Worm (Caenorhabditis elegans) whole organism, young adult: ENCODE measurements around the gene fbxa-179.
A peak's percentile ranks its signal among the peaks of the same experiment; 100 is the strongest.
"Not testable (repeated sequence)": the region's sequence is repeated elsewhere in the genome, so short reads cannot be mapped to it uniquely, and the experiment has no call there.

Experiments
- B0261.1 ChIP-seq: sonication (generic microtip); optimal IDR thresholded peaks from 2 replicates; lab custom pipeline; 2016; ENCODE audit warnings: mild to moderate bottlenecking, missing genetic modification characterization, moderate library complexity, missing compliant biosample characterization
- F52B5.7 ChIP-seq: sonication (generic microtip); optimal IDR thresholded peaks from 2 replicates; lab custom pipeline; 2016; ENCODE audit warnings: mild to moderate bottlenecking, missing genetic modification characterization, missing compliant biosample characterization
- F57A8.1 ChIP-seq: fragments of 200-800 bp; sonication (Bioruptor generic); optimal IDR thresholded peaks from 2 replicates; lab custom pipeline; 2018; ENCODE audit warnings: mild to moderate bottlenecking, missing genetic modification characterization, moderate library complexity, missing compliant biosample characterization
- Y56A3A.18 ChIP-seq: fragments of 200-800 bp; sonication (Bioruptor generic); IDR thresholded peaks from 2 replicates; pipeline ENCODE4 v1.3.6; 2022; ENCODE audit warnings: missing genetic modification reagents, missing genetic modification characterization, missing compliant biosample characterization
- ZK185.1 ChIP-seq: sonication (generic microtip); optimal IDR thresholded peaks from 2 replicates; lab custom pipeline; 2016; ENCODE audit warnings: mild to moderate bottlenecking, missing genetic modification characterization, missing compliant biosample characterization; ENCODE audit not compliant: poor library complexity, severe bottlenecking
- akir-1 ChIP-seq: fragments of 200-800 bp; sonication (Bioruptor generic); optimal IDR thresholded peaks from 2 replicates; lab custom pipeline; 2018; ENCODE audit warnings: mild to moderate bottlenecking, missing genetic modification characterization, moderate library complexity, missing compliant biosample characterization
- aptf-2 ChIP-seq: fragments of 200-800 bp; sonication (Bioruptor generic); conservative IDR thresholded peaks from 2 replicates; pipeline ENCODE4 v1.3.6; 2022; ENCODE audit warnings: missing genetic modification reagents, missing genetic modification characterization, missing compliant biosample characterization
- atf-7 ChIP-seq: sonication (generic microtip); optimal IDR thresholded peaks from 2 replicates; lab custom pipeline; 2017; ENCODE audit warnings: mild to moderate bottlenecking, missing genetic modification characterization, missing compliant biosample characterization
- athp-1 ChIP-seq: sonication (generic microtip); optimal IDR thresholded peaks from 2 replicates; lab custom pipeline; 2017; ENCODE audit warnings: mild to moderate bottlenecking, missing genetic modification characterization, missing compliant biosample characterization
- bed-2 ChIP-seq: fragments of 200-800 bp; sonication (Bioruptor generic); IDR thresholded peaks from 2 replicates; pipeline ENCODE4 v1.3.6; 2022; ENCODE audit warnings: missing genetic modification reagents, missing genetic modification characterization, missing compliant biosample characterization
- ccch-3 ChIP-seq: fragments of 200-800 bp; sonication (Bioruptor generic); optimal IDR thresholded peaks from 2 replicates; lab custom pipeline; 2018; ENCODE audit warnings: mild to moderate bottlenecking, missing genetic modification characterization, missing compliant biosample characterization
- cebp-1 ChIP-seq, 2 experiments: fragments of 200-800 bp in 1 of 2; sonication (Bioruptor generic) in 1 of 2; sonication (generic microtip) in 1 of 2; IDR thresholded peaks in 1 of 2; optimal IDR thresholded peaks in 1 of 2; 2 replicates each; pipeline versions ENCODE4 v1.3.6 to Lab custom; 2017 to 2022; ENCODE audit warnings: missing compliant biosample characterization in 2 of 2, missing genetic modification characterization in 2 of 2, mild to moderate bottlenecking in 1 of 2, missing genetic modification reagents in 1 of 2, moderate library complexity in 1 of 2
- ceh-100 ChIP-seq: fragments of 200-800 bp; sonication (Bioruptor generic); IDR thresholded peaks from 2 replicates; pipeline ENCODE4 v1.3.6; 2022; ENCODE audit warnings: missing genetic modification reagents, missing genetic modification characterization, missing compliant biosample characterization
- ceh-27 ChIP-seq: fragments of 200-800 bp; sonication (Bioruptor generic); optimal IDR thresholded peaks from 2 replicates; lab custom pipeline; 2018; ENCODE audit warnings: mild to moderate bottlenecking, missing genetic modification characterization, moderate library complexity, missing compliant biosample characterization
- chd-7 ChIP-seq: sonication (generic microtip); optimal IDR thresholded peaks from 2 replicates; lab custom pipeline; 2016; ENCODE audit warnings: mild to moderate bottlenecking, missing genetic modification characterization, moderate library complexity, missing compliant biosample characterization
- die-1 ChIP-seq: sonication (generic microtip); optimal IDR thresholded peaks from 2 replicates; lab custom pipeline; 2016; ENCODE audit warnings: missing genotype, mild to moderate bottlenecking, missing genetic modification characterization, missing compliant biosample characterization
- dpl-1 ChIP-seq: fragments of 150-350 bp; optimal IDR thresholded peaks from 2 replicates; lab custom pipeline; 2014; ENCODE audit warnings: missing biosample characterization, missing genetic modification reagents, missing genetic modification characterization
- efl-1 ChIP-seq: fragments of 150-350 bp; optimal IDR thresholded peaks from 2 replicates; lab custom pipeline; 2014; ENCODE audit warnings: missing biosample characterization, missing genetic modification reagents, missing genetic modification characterization
- egl-18 ChIP-seq: fragments of 200-800 bp; sonication (Bioruptor generic); IDR thresholded peaks from 2 replicates; pipeline ENCODE4 v1.3.6; 2022; ENCODE audit warnings: missing genetic modification reagents, missing genetic modification characterization, missing compliant biosample characterization
- egl-44 ChIP-seq: fragments of 200-800 bp; sonication (Bioruptor generic); IDR thresholded peaks from 2 replicates; pipeline ENCODE4 v1.3.6; 2022; ENCODE audit warnings: missing genetic modification reagents, missing genetic modification characterization, missing compliant biosample characterization
- egrh-3 ChIP-seq: fragments of 200-800 bp; sonication (Bioruptor generic); IDR thresholded peaks from 2 replicates; pipeline ENCODE4 v1.3.6; 2022; ENCODE audit warnings: missing genetic modification reagents, missing genetic modification characterization, missing compliant biosample characterization
- hmg-1.2 ChIP-seq: fragments of 200-800 bp; sonication (Bioruptor generic); IDR thresholded peaks from 2 replicates; pipeline ENCODE4 v1.3.6; 2022; ENCODE audit warnings: missing genetic modification reagents, missing genetic modification characterization, missing compliant biosample characterization
- let-607 ChIP-seq, 2 experiments: fragments of 200-800 bp in 1 of 2; sonication (Bioruptor generic) in 1 of 2; sonication (generic microtip) in 1 of 2; optimal IDR thresholded peaks; 2 replicates each; lab custom pipeline; 2016 to 2018; ENCODE audit warnings: mild to moderate bottlenecking in 2 of 2, missing compliant biosample characterization in 2 of 2, missing genetic modification characterization in 2 of 2, moderate library complexity in 2 of 2, missing genotype in 1 of 2
- lin-26 ChIP-seq: fragments of 200-800 bp; sonication (Bioruptor generic); IDR thresholded peaks from 2 replicates; pipeline ENCODE4 v1.3.6; 2022; ENCODE audit warnings: missing genetic modification reagents, missing genetic modification characterization, missing compliant biosample characterization
- lin-40 ChIP-seq: sonication (generic microtip); optimal IDR thresholded peaks from 2 replicates; lab custom pipeline; 2016; ENCODE audit warnings: missing genetic modification characterization, mild to moderate bottlenecking, missing compliant biosample characterization, missing genotype, missing genetic modification reagents
- lsl-1 ChIP-seq: fragments of 200-800 bp; sonication (Bioruptor generic); optimal IDR thresholded peaks from 2 replicates; lab custom pipeline; 2018; ENCODE audit warnings: mild to moderate bottlenecking, missing genetic modification characterization, moderate library complexity, missing compliant biosample characterization
- madf-10 ChIP-seq: sonication (generic microtip); optimal IDR thresholded peaks from 2 replicates; lab custom pipeline; 2016; ENCODE audit warnings: mild to moderate bottlenecking, missing genetic modification characterization, missing compliant biosample characterization
- madf-6 ChIP-seq: fragments of 200-800 bp; sonication (Bioruptor generic); IDR thresholded peaks from 2 replicates; pipeline ENCODE4 v1.3.6; 2022; ENCODE audit warnings: missing genetic modification reagents, missing genetic modification characterization, missing compliant biosample characterization
- mxl-1 ChIP-seq: sonication (generic microtip); optimal IDR thresholded peaks from 2 replicates; lab custom pipeline; 2016; ENCODE audit warnings: missing genetic modification characterization, missing compliant biosample characterization
- nhr-120 ChIP-seq: fragments of 200-800 bp; sonication (Bioruptor generic); IDR thresholded peaks from 2 replicates; pipeline ENCODE4 v1.3.6; 2022; ENCODE audit warnings: missing genetic modification characterization, missing compliant biosample characterization
- nhr-80 ChIP-seq: sonication (generic microtip); optimal IDR thresholded peaks from 2 replicates; lab custom pipeline; 2016; ENCODE audit warnings: missing genetic modification characterization, missing compliant biosample characterization
- nhr-90 ChIP-seq: sonication (generic microtip); optimal IDR thresholded peaks from 2 replicates; lab custom pipeline; 2016; ENCODE audit warnings: missing genotype, mild to moderate bottlenecking, missing genetic modification characterization, missing compliant biosample characterization
- pbrm-1 ChIP-seq: fragments of 200-800 bp; sonication (Bioruptor generic); IDR thresholded peaks from 2 replicates; pipeline ENCODE4 v1.3.6; 2022; ENCODE audit warnings: missing genetic modification reagents, missing genetic modification characterization, missing compliant biosample characterization
- rcor-1 ChIP-seq: fragments of 200-800 bp; sonication (Bioruptor generic); IDR thresholded peaks from 2 replicates; pipeline ENCODE4 v1.3.6; 2022; ENCODE audit warnings: missing genetic modification reagents, missing genetic modification characterization, missing compliant biosample characterization
- repo-1 ChIP-seq: sonication (generic microtip); optimal IDR thresholded peaks from 2 replicates; lab custom pipeline; 2017; ENCODE audit warnings: mild to moderate bottlenecking, missing genetic modification characterization, missing compliant biosample characterization
- rpc-1 ChIP-seq, 2 experiments: fragments of 150-350 bp in 1 of 2; sonication (generic microtip) in 1 of 2; optimal IDR thresholded peaks; 2 replicates each; lab custom pipeline; 2014 to 2018; ENCODE audit warnings: missing biosample characterization in 1 of 2, missing genetic modification characterization in 1 of 2, missing genetic modification reagents in 1 of 2, missing genotype in 1 of 2
- snpc-1.1 ChIP-seq: sonication (generic microtip); optimal IDR thresholded peaks from 2 replicates; lab custom pipeline; 2017; ENCODE audit warnings: missing genetic modification characterization, mild to moderate bottlenecking, missing compliant biosample characterization, antibody characterized with exemption, moderate library complexity, missing genotype, missing genetic modification reagents; ENCODE audit not compliant: insufficient read depth
- snpc-1.3 ChIP-seq: sonication (generic microtip); optimal IDR thresholded peaks from 2 replicates; lab custom pipeline; 2017; ENCODE audit warnings: missing genetic modification characterization, mild to moderate bottlenecking, missing compliant biosample characterization, antibody characterized with exemption, moderate library complexity, missing genotype, missing genetic modification reagents; ENCODE audit not compliant: insufficient read depth
- snpc-4 ChIP-seq, 5 experiments: fragments of 150-350 bp in 1 of 5; sonication (generic microtip) in 4 of 5; optimal IDR thresholded peaks; 2 replicates each; lab custom pipeline; 2014 to 2018; ENCODE audit warnings: missing genetic modification characterization in 5 of 5, missing biosample characterization in 3 of 5, antibody characterized with exemption in 2 of 5, mild to moderate bottlenecking in 2 of 5, missing compliant biosample characterization in 2 of 5, missing genotype in 2 of 5, moderate library complexity in 2 of 5, missing genetic modification reagents in 1 of 5
- sptf-2 ChIP-seq: fragments of 200-800 bp; sonication (Bioruptor generic); optimal IDR thresholded peaks from 2 replicates; lab custom pipeline; 2018; ENCODE audit warnings: mild to moderate bottlenecking, missing genetic modification characterization, missing compliant biosample characterization
- tbp1 ChIP-seq: fragments of 200-800 bp; sonication (Bioruptor generic); optimal IDR thresholded peaks from 2 replicates; lab custom pipeline; 2018; ENCODE audit warnings: mild to moderate bottlenecking, missing genetic modification characterization, missing compliant biosample characterization
- unc-130 ChIP-seq: sonication (generic microtip); optimal IDR thresholded peaks from 2 replicates; lab custom pipeline; 2016; ENCODE audit warnings: missing genetic modification reagents, missing genetic modification characterization, missing compliant biosample characterization
- zfh-2 ChIP-seq: fragments of 200-800 bp; sonication (Bioruptor generic); conservative IDR thresholded peaks from 2 replicates; pipeline ENCODE4 v1.3.6; 2022; ENCODE audit warnings: missing genetic modification reagents, missing genetic modification characterization, missing compliant biosample characterization
- ztf-18 ChIP-seq: sonication (generic microtip); optimal IDR thresholded peaks from 2 replicates; lab custom pipeline; 2016; ENCODE audit warnings: missing genotype, mild to moderate bottlenecking, missing genetic modification characterization, missing compliant biosample characterization
- ztf-22 ChIP-seq: fragments of 200-800 bp; sonication (Bioruptor generic); optimal IDR thresholded peaks from 2 replicates; lab custom pipeline; 2018; ENCODE audit warnings: mild to moderate bottlenecking, missing genetic modification characterization, moderate library complexity, missing compliant biosample characterization
- ztf-26 ChIP-seq: sonication (generic microtip); optimal IDR thresholded peaks from 2 replicates; lab custom pipeline; 2017; ENCODE audit warnings: missing genetic modification characterization, missing compliant biosample characterization

The fbxa-179 gene

ce11 chrX:14442321-14442720, 29.6 kb upstream of the fbxa-179 start, which contains the start of gene F23D12.3:
F23D12.3 (plus strand) TSS chrX:14442621.
- no peak for TF ChIP-seq lin-40 (tag; lab: Kevin White, UChicago)
- no peak for TF ChIP-seq efl-1 (GFP tag; lab: Kevin White, UChicago)
- no peak for TF ChIP-seq athp-1 (tag; lab: Kevin White, UChicago)
- TF ChIP-seq dpl-1: no peak
- TF ChIP-seq egl-44 (GFP tag; lab: Robert Waterston, UW): no peak
- TF ChIP-seq ceh-27: no peak
- no peak for TF ChIP-seq egl-18
- no peak for TF ChIP-seq snpc-1.1 (tag; lab: Kevin White, UChicago)
- no peak for TF ChIP-seq unc-130
- TF ChIP-seq aptf-2 (GFP tag; lab: Robert Waterston, UW): no peak
- TF ChIP-seq ztf-22: no peak
- no peak for TF ChIP-seq bed-2 (GFP tag; lab: Robert Waterston, UW)
- TF ChIP-seq akir-1 (GFP tag; lab: Kevin White, UChicago): no peak
- TF ChIP-seq F52B5.7 (tag; lab: Kevin White, UChicago): no peak
- no peak for TF ChIP-seq ccch-3
- no peak for TF ChIP-seq madf-6
- no peak for TF ChIP-seq zfh-2 (GFP tag; lab: Robert Waterston, UW)
- no peak for TF ChIP-seq F57A8.1
- TF ChIP-seq rcor-1 (GFP tag; lab: Robert Waterston, UW): no peak
- TF ChIP-seq ceh-100 (GFP tag; lab: Robert Waterston, UW): no peak

ce11 chrX:14437806-14438205, 25.1 kb upstream of the fbxa-179 start:
- TF ChIP-seq ztf-18 (tag; lab: Kevin White, UChicago): peak; percentile 63
- peak; percentile 67 for TF ChIP-seq die-1 (tag; lab: Kevin White, UChicago)
- peak; percentile 80 for TF ChIP-seq B0261.1 (tag; lab: Kevin White, UChicago)
- peak; percentile 9 for TF ChIP-seq lsl-1 (GFP tag; lab: Kevin White, UChicago)
- TF ChIP-seq nhr-90 (tag; lab: Kevin White, UChicago): peak; percentile 64
- TF ChIP-seq Y56A3A.18 (GFP tag; lab: Robert Waterston, UW): peak; percentile 74; the same call in 1 of the 2 replicates
- TF ChIP-seq ceh-100 (GFP tag; lab: Robert Waterston, UW): 0 out of 2 replicates have a peak, but pooled peaks have one; percentile 17
- TF ChIP-seq snpc-4 (GFP tag; optimal IDR thresholded peaks at IDR 0.05; lab: Kevin White, UChicago): peak; percentile 53
- peak in 3 of 4 experiments; percentile 59 to 88 (median 76) for TF ChIP-seq snpc-4 (tag; optimal IDR thresholded peaks at IDR 0.05; lab: Kevin White, UChicago)
- TF ChIP-seq tbp1 (GFP tag; lab: Kevin White, UChicago): peak; percentile 89
- peak; percentile 67 for TF ChIP-seq hmg-1.2 (GFP tag; lab: Robert Waterston, UW)
- peak; percentile 3 to 14 for TF ChIP-seq let-607 (tag; optimal IDR thresholded peaks at IDR 0.05; lab: Kevin White, UChicago)
- TF ChIP-seq snpc-1.3 (tag; lab: Kevin White, UChicago): peak; percentile 2
- 0 out of 2 replicates have a peak, but pooled peaks have one; percentile 16 for TF ChIP-seq nhr-120 (GFP tag; lab: Robert Waterston, UW)
- peak; percentile 49; the same call in 1 of the 2 replicates for TF ChIP-seq cebp-1 (GFP tag; IDR thresholded peaks at IDR 0.05; lab: Robert Waterston, UW)
- not testable (repeated sequence) for TF ChIP-seq cebp-1 (tag; optimal IDR thresholded peaks at IDR 0.05; lab: Kevin White, UChicago)
- peak; percentile 25 for TF ChIP-seq atf-7
- TF ChIP-seq ztf-26: peak; percentile 85
- TF ChIP-seq ZK185.1 (tag; lab: Kevin White, UChicago): peak; percentile 68
- TF ChIP-seq egrh-3: 0 out of 2 replicates have a peak, but pooled peaks have one; percentile 12
- peak; percentile 39 for TF ChIP-seq chd-7 (tag; lab: Kevin White, UChicago)
- peak; percentile 70 for TF ChIP-seq pbrm-1 (GFP tag; lab: Robert Waterston, UW)
- TF ChIP-seq nhr-80: peak; percentile 18
- TF ChIP-seq rpc-1 (optimal IDR thresholded peaks at IDR 0.05; lab: Kevin White, UChicago): peak; percentile 77
- TF ChIP-seq rpc-1 (tag; optimal IDR thresholded peaks at IDR 0.05; lab: Kevin White, UChicago): peak; percentile 81
- peak; percentile 61 for TF ChIP-seq mxl-1 (tag; lab: Kevin White, UChicago)
- TF ChIP-seq sptf-2 (GFP tag; lab: Kevin White, UChicago): peak; percentile 69
- TF ChIP-seq repo-1 (tag; lab: Kevin White, UChicago): peak; percentile 67
- peak; percentile 81 for TF ChIP-seq lin-26
- TF ChIP-seq rcor-1 (GFP tag; lab: Robert Waterston, UW): peak; percentile 49; the same call in 1 of the 2 replicates
- peak; percentile 50 for TF ChIP-seq madf-10 (tag; lab: Kevin White, UChicago)
